Worm (Caenorhabditis elegans): ENCODE measurements around the gene Y73F4A.2.
A peak's percentile ranks its signal among the peaks of the same experiment; 100 is the strongest.

Gene Y73F4A.2

ce11 chrIV:9090538-9091195 lies 47.5 kb upstream of the Y73F4A.2 start:
- no peak for TF ChIP-seq fkh-8 (tag; optimal IDR thresholded peaks at IDR 0.05)
- no peak for TF ChIP-seq ceh-8 (GFP tag; optimal IDR thresholded peaks at IDR 0.05)
- TF ChIP-seq mef-2 (tag; optimal IDR thresholded peaks at IDR 0.05) = no peak
- peak; percentile 43 for TF ChIP-seq nhr-71 (tag; optimal IDR thresholded peaks at IDR 0.05)
- TF ChIP-seq alr-1 (tag; optimal IDR thresholded peaks at IDR 0.05; ENCODE audit: borderline replicate concordance) = no peak
- TF ChIP-seq lir-3 (tag; optimal IDR thresholded peaks at IDR 0.05; ENCODE audit: poor library complexity) = no peak
- peak; percentile 34 for TF ChIP-seq blmp-1 (tag; optimal IDR thresholded peaks at IDR 0.05)
- no peak for TF ChIP-seq rnt-1 (tag; optimal IDR thresholded peaks at IDR 0.05)
- no peak for TF ChIP-seq lin-15B (tag; optimal IDR thresholded peaks at IDR 0.05)
- TF ChIP-seq hpl-2 (GFP tag; optimal IDR thresholded peaks at IDR 0.05) = no peak
- TF ChIP-seq fkh-4 (tag; optimal IDR thresholded peaks at IDR 0.05; ENCODE audit: borderline replicate concordance) = no peak
- TF ChIP-seq ceh-63 (GFP tag; optimal IDR thresholded peaks at IDR 0.05) = no peak
- TF ChIP-seq lin-35 (GFP tag; optimal IDR thresholded peaks at IDR 0.05) = peak in 1 of 2 experiments; percentile 50
- no peak for TF ChIP-seq unc-62 (GFP tag; optimal IDR thresholded peaks at IDR 0.05)
- TF ChIP-seq hlh-17 (GFP tag; optimal IDR thresholded peaks at IDR 0.05; ENCODE audit: borderline replicate concordance) = no peak
- TF ChIP-seq nhr-19 (GFP tag; conservative IDR thresholded peaks at IDR 0.05) = peak; percentile 29; the same call in 1 of the 2 replicates
- TF ChIP-seq unc-98 (GFP tag; IDR thresholded peaks at IDR 0.05) = no peak
- TF ChIP-seq sptf-1 (tag; optimal IDR thresholded peaks at IDR 0.05) = no peak
- TF ChIP-seq elt-3 (tag; optimal IDR thresholded peaks at IDR 0.05) = peak in 2 of 6 experiments; percentile 10 to 55
- TF ChIP-seq snu-23 (GFP tag; optimal IDR thresholded peaks at IDR 0.05) = peak; percentile 65
- TF ChIP-seq aha-1 (tag; optimal IDR thresholded peaks at IDR 0.05) = no peak
- TF ChIP-seq mep-1 (tag; optimal IDR thresholded peaks at IDR 0.05) = peak; percentile 56
- TF ChIP-seq mdl-1 (tag; optimal IDR thresholded peaks at IDR 0.05) = peak in 1 of 2 experiments; percentile 72
- peak; percentile 67 for TF ChIP-seq nhr-20 (tag; optimal IDR thresholded peaks at IDR 0.05)
- no peak for TF ChIP-seq snpc-4 (tag; optimal IDR thresholded peaks at IDR 0.05)
- TF ChIP-seq tbx-2 (tag; optimal IDR thresholded peaks at IDR 0.05) = peak; percentile 16
- TF ChIP-seq C34B4.2 (tag; optimal IDR thresholded peaks at IDR 0.05) = no peak
- no peak for TF ChIP-seq nhr-11 (tag; optimal IDR thresholded peaks at IDR 0.05)
- TF ChIP-seq pax-3 (tag; optimal IDR thresholded peaks at IDR 0.05) = no peak
- no peak for TF ChIP-seq sup-37 (GFP tag; optimal IDR thresholded peaks at IDR 0.05)
- TF ChIP-seq zip-4 (GFP tag; optimal IDR thresholded peaks at IDR 0.05) = no peak
- TF ChIP-seq isw-1 (GFP tag; IDR thresholded peaks at IDR 0.05) = no peak
- no peak for TF ChIP-seq irx-1 (tag; optimal IDR thresholded peaks at IDR 0.05)
- no peak for TF ChIP-seq ceh-90 (tag; optimal IDR thresholded peaks at IDR 0.05)
- TF ChIP-seq skn-1 (tag; optimal IDR thresholded peaks at IDR 0.05) = peak; percentile 40
- TF ChIP-seq nhr-47 (tag; optimal IDR thresholded peaks at IDR 0.05) = no peak
- TF ChIP-seq lin-14 (GFP tag; optimal IDR thresholded peaks at IDR 0.05) = peak; percentile 72
- peak in 1 of 3 experiments; percentile 22 for TF ChIP-seq dpl-1 (GFP tag; optimal IDR thresholded peaks at IDR 0.05)
- no peak for TF ChIP-seq unc-86 (tag; optimal IDR thresholded peaks at IDR 0.05)
- TF ChIP-seq ets-5 (GFP tag; IDR thresholded peaks at IDR 0.05) = no peak
- TF ChIP-seq ceh-88 (GFP tag; IDR thresholded peaks at IDR 0.05) = 0 out of 2 replicates have a peak, but pooled peaks have one; percentile 18
- TF ChIP-seq zag-1 (tag; optimal IDR thresholded peaks at IDR 0.05) = no peak
- TF ChIP-seq nhr-76 (tag; optimal IDR thresholded peaks at IDR 0.05) = no peak
- TF ChIP-seq egl-13 (tag; optimal IDR thresholded peaks at IDR 0.05) = no peak
- TF ChIP-seq jun-1 (tag; optimal IDR thresholded peaks at IDR 0.05) = no peak
- TF ChIP-seq swsn-7 (tag; optimal IDR thresholded peaks at IDR 0.05) = no peak
- TF ChIP-seq tlp-1 (tag; optimal IDR thresholded peaks at IDR 0.05) = no peak
- no peak for TF ChIP-seq fkh-10 (GFP tag; optimal IDR thresholded peaks at IDR 0.05)
- no peak for TF ChIP-seq aly-2 (tag; optimal IDR thresholded peaks at IDR 0.05)
- TF ChIP-seq ztf-4 (tag; optimal IDR thresholded peaks at IDR 0.05) = no peak
- no peak for TF ChIP-seq Y116A8C.19 (tag; optimal IDR thresholded peaks at IDR 0.05; ENCODE audit: borderline replicate concordance)
- TF ChIP-seq xbp-1 (tag; optimal IDR thresholded peaks at IDR 0.05) = peak; percentile 4
